Worm (Caenorhabditis elegans) whole organism, L4/young adult: ENCODE results near the gene nduv-2.

ENCODE experiments used
- W03F9.2 ChIP-seq: fragments of 150-350 bp; optimal IDR thresholded peaks from 2 replicates; lab custom pipeline; 2014; ENCODE audit warnings: missing biosample characterization, missing genetic modification characterization
- dao-5 ChIP-seq: sonication (generic microtip); optimal IDR thresholded peaks from 2 replicates; lab custom pipeline; 2016; ENCODE audit warnings: missing genotype, missing genetic modification characterization, moderate library complexity, missing compliant biosample characterization
- him-1 ChIP-seq: sonication (generic microtip); optimal IDR thresholded peaks from 2 replicates; lab custom pipeline; 2016; ENCODE audit warnings: missing genotype, missing genetic modification reagents, missing genetic modification characterization, missing compliant biosample characterization

nduv-2 gene

ce11 chrV:13656346-13657254 is 31.2 kb upstream of the nduv-2 start:
- TF ChIP-seq W03F9.2 (tag; lab: Kevin White, UChicago) (no peak), dao-5 (no peak), him-1 (tag; lab: Kevin White, UChicago) (no peak)

ce11 chrV:13655202-13655764 is 29.9 kb upstream of the nduv-2 start:
- TF ChIP-seq him-1 (tag; lab: Kevin White, UChicago) = peak; percentile 48
- no peak for TF ChIP-seq W03F9.2 (tag; lab: Kevin White, UChicago)
- TF ChIP-seq dao-5 = no peak

DNA sequence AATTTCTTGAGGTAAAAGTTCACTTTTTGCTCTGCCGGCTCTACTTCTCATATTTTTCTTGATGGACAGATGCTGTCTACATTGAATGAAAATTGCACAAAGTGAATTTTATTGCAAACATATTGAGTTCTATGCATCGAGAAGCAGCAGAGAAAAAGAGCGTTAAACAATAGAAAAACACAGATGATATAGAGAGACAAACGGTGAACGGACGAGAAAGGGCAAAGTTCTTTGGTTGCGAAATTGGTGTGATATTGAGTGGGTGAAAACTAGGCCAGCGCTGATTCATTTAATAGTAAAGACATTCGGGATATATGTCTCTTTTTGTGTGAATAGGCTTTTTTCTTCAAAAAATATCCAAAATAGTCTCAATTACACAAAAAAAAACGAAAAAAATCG is 29.0 kb upstream of the nduv-2 start:
- TF ChIP-seq dao-5 (no peak), him-1 (tag; lab: Kevin White, UChicago) (no peak), W03F9.2 (tag; lab: Kevin White, UChicago) (no peak)

ce11 chrV:13653713-13654393 is 28.5 kb upstream of the nduv-2 start, which contains the start of gene lpin-1:
Gene lpin-1, minus strand, starts transcription at chrV:13654129.
- no peak for TF ChIP-seq dao-5
- no peak for TF ChIP-seq W03F9.2 (tag; lab: Kevin White, UChicago)
- no peak for TF ChIP-seq him-1 (tag; lab: Kevin White, UChicago)

DNA sequence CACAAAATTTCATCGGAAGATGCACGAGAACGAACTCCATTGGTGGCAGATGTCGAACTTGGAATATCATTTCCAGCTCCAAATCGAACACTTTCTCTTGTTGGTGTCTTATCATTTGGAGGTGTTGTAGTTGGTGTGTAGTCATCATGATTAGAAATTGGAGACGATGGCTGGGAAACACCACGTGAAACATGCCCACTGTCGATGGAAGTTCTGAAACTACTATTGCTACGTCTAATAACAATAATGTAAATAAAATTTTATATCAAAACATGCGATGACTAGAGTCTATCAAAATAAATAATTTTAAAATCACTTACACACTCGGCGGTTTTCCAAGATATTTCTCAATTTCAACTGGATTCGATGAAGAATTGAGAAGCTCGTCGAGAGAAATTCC is 27.0 kb upstream of the nduv-2 start:
- TF ChIP-seq W03F9.2 (tag; lab: Kevin White, UChicago) (no peak), him-1 (tag; lab: Kevin White, UChicago) (no peak), dao-5 (no peak)

ce11 chrV:13650800-13651199 is 25.4 kb upstream of the nduv-2 start:
- no peak for TF ChIP-seq W03F9.2 (tag; lab: Kevin White, UChicago)
- TF ChIP-seq dao-5 = no peak
- TF ChIP-seq him-1 (tag; lab: Kevin White, UChicago) = no peak

DNA sequence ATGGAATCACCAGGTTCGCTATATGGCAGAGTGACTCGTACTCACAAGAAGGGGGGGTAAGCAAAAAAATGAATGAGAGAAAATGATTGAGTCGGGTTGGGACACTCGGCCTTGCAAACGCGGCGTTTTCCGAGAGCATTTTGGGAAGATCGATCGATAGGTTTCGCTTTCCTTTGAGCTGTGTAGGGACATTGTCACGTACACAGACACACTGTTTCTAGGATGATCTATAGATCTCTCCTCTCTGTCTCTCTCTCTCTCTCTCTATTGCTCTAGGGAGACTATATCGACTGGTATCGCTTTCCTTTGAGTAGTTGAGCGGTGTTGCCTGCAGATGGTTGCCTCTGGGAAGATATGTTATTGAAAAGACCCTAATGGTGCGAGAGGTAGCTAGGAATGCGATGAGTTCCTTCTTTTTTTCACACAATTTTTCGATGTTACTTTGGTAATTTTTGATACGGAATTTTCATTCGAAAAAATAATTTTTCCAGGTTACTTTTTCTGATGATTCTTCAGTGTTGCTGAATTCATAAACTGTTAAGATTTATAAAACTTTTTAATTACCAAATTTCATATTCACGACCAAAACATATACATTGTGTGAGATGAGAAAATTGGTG is 24.5 kb upstream of the nduv-2 start, which contains the start of gene H37A05.4:
Gene H37A05.4 (minus strand): TSS at position 51 of the 620 bp plus-strand sequence.
- TF ChIP-seq him-1 (tag; lab: Kevin White, UChicago) = no peak
- peak; percentile 7 for TF ChIP-seq dao-5

DNA sequence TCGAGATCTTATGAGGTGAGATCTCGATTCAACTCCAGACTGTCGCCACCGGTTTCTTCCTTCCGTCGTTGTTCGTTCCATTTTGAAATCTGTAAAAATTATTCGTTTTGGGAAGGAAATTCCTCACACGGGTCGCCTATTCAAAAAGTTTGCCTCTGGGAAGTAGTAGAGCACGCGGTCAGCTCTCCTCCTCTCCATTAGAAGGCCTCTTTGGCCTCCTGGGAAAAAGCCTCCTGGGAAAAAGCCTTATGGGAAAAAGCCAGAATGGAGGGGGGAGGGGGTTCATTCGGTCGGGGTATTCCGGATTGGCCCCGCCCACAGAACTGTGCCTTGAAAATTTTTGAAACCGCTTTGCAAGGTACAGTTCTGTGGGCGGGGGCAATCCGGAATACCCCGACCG is 22.2 kb upstream of the nduv-2 start:
- TF ChIP-seq dao-5 (no peak), W03F9.2 (tag; lab: Kevin White, UChicago) (no peak), him-1 (tag; lab: Kevin White, UChicago) (no peak)

ce11 chrV:13647185-13647584 is 21.8 kb upstream of the nduv-2 start:
- TF ChIP-seq him-1 (tag; lab: Kevin White, UChicago) = no peak
- no peak for TF ChIP-seq dao-5
- no peak for TF ChIP-seq W03F9.2 (tag; lab: Kevin White, UChicago)

DNA sequence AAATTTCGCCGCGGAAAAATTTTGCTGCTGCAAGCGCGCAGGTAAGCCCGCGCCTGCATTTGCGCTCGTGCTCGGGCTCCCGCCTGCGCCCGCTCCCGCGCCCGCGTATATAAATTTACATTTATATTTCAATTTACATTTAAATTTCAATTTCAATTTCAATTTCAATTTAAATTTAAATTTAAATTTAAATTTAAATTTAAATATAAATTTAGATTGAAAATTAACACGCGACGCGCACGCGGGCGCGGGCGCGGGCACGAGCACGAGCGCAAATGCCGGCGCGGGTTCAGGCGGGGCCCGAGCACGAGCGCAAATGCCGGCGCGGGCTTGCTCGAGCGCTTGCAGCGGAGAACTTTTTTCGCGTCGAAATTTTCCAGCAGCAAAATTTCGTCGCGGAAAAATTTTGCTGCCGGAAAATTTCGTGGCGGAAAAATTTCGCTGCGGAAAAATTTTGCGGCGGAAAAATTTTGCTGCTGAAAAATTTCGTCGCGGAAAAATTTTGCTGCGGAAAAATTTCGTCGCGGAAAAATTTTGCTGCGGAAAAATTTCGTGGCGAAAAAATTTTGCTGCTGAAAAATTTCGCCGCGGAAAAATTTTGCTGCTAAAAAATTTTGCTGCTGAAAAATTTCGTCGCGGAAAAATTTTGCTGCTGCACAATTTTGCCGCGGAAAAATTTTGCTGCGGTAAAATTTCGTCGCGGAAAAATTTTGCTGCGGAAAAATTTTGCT is 20.6 kb upstream of the nduv-2 start:
- TF ChIP-seq him-1 (tag; lab: Kevin White, UChicago) (no peak), W03F9.2 (tag; lab: Kevin White, UChicago) (no peak), dao-5 (no peak)

DNA sequence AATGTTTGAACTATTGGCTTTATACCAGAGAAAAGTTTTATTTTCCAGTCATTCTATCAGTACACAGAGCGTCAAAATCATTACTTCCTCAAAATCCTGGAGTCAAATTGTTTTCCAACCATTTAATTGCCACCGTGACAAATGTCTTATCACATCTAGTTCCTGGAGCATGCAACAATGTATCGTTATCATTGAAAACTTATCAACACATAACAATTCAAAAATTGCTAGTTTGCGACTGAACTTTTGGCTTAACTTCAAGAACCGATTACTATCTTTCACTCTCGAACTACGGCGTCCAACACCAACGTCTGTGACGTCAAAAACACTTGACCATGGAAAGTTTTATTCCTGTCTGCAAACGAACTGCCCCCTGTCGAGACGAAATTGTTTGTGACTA is 12.7 kb upstream of the nduv-2 start:
- TF ChIP-seq W03F9.2 (tag; lab: Kevin White, UChicago) = no peak
- no peak for TF ChIP-seq dao-5
- TF ChIP-seq him-1 (tag; lab: Kevin White, UChicago) = no peak

DNA sequence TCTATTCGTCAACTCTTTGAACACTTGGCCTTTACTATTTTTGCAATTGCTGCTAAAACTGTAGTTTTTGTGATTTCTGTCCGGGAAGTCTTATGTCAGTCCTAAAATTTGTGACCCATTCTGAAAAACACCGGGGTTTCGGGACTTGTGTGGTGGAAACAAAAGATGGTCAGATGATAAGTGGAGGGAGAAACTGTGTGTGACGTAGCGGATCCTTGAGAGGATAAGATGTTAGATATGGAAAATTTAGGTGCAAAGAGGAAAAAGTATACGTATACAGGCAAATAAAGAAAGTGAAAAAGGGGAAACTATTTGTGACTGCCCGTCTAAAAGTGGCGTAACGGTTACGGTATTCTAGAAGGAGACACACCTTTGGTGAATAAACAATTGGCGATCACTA is 11.0 kb upstream of the nduv-2 start:
- TF ChIP-seq W03F9.2 (tag; lab: Kevin White, UChicago) = no peak
- TF ChIP-seq dao-5 = no peak
- TF ChIP-seq him-1 (tag; lab: Kevin White, UChicago) = no peak

DNA sequence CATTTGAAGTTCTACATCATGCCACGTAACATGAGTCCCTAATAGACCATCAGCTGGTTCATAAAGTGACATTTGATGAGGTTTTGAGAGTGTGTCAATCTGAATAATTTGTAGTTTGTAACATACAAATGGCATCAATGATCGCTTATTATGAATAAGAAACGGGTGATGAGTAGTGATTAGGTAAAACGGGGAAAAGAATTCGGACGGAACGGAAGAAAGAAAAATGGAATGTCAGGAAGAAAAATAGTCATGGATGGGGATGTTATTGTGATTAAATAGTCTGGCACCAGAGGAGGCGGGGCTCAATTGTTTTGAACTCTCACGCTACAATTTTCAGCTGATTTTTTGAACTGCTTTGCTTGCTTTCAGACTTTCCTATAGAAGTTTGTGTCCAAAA is 8.8 kb upstream of the nduv-2 start, which contains the start of gene H37A05.2:
Gene H37A05.2 (minus strand): TSS at position 101 of the 400 bp plus-strand sequence.
- TF ChIP-seq dao-5 = no peak
- no peak for TF ChIP-seq W03F9.2 (tag; lab: Kevin White, UChicago)
- TF ChIP-seq him-1 (tag; lab: Kevin White, UChicago) = no peak
